Fruit fly (Drosophila melanogaster) whole organism, pupa: ENCODE results near the gene lectin-24A.

Experiments used
- CG10348 ChIP-seq: fragments of 200-800 bp; sonication (Bioruptor generic); IDR thresholded peaks from 2 replicates; pipeline ENCODE4 v1.3.6; 2022; ENCODE audit warnings: missing biosample characterization, missing genetic modification characterization
- CG12605 ChIP-seq: fragments of 200-800 bp; sonication (Bioruptor generic); IDR thresholded peaks from 2 replicates; pipeline ENCODE4 v1.3.6; 2022; ENCODE audit warnings: missing biosample characterization, missing genetic modification characterization
- CG13204 ChIP-seq: fragments of 200-800 bp; sonication (Bioruptor generic); optimal IDR thresholded peaks from 2 replicates; lab custom pipeline; 2018; ENCODE audit warnings: missing biosample characterization, mild to moderate bottlenecking, missing genetic modification characterization, moderate library complexity
- CG14655 ChIP-seq: fragments of 200-800 bp; sonication (Bioruptor generic); optimal IDR thresholded peaks from 3 replicates; lab custom pipeline; 2017; ENCODE audit warnings: mild to moderate bottlenecking, missing biosample characterization, missing genetic modification reagents, missing genetic modification characterization
- CG15710 ChIP-seq: fragments of 200-800 bp; sonication (Bioruptor generic); optimal IDR thresholded peaks from 2 replicates; lab custom pipeline; 2018; ENCODE audit warnings: missing biosample characterization, mild to moderate bottlenecking, missing genetic modification characterization, moderate library complexity
- CG17806 ChIP-seq: fragments of 200-800 bp; sonication (Bioruptor generic); optimal IDR thresholded peaks from 2 replicates; lab custom pipeline; 2018; ENCODE audit warnings: missing biosample characterization, mild to moderate bottlenecking, missing genetic modification characterization, moderate library complexity
- CG32121 ChIP-seq: fragments of 200-800 bp; sonication (Bioruptor generic); IDR thresholded peaks from 2 replicates; pipeline ENCODE4 v1.3.6; 2022; ENCODE audit warnings: missing biosample characterization, missing genetic modification characterization
- CG34367 ChIP-seq: fragments of 200-800 bp; sonication (Bioruptor generic); optimal IDR thresholded peaks from 2 replicates; lab custom pipeline; 2018; ENCODE audit warnings: missing biosample characterization, mild to moderate bottlenecking, missing genetic modification characterization
- CG4496 ChIP-seq: fragments of 200-800 bp; sonication (Bioruptor generic); IDR thresholded peaks from 3 replicates; pipeline ENCODE4 v1.3.6; 2022; ENCODE audit warnings: missing biosample characterization, missing genetic modification characterization
- CG8159 ChIP-seq: fragments of 200-800 bp; sonication (Bioruptor generic); optimal IDR thresholded peaks from 3 replicates; lab custom pipeline; 2018; ENCODE audit warnings: missing biosample characterization, mild to moderate bottlenecking, missing genetic modification characterization, moderate library complexity
- CG8301 ChIP-seq: fragments of 200-800 bp; sonication (Bioruptor generic); optimal IDR thresholded peaks from 2 replicates; lab custom pipeline; 2018; ENCODE audit warnings: missing biosample characterization, mild to moderate bottlenecking, missing genetic modification characterization
- CG9948 ChIP-seq: fragments of 200-800 bp; sonication (Bioruptor generic); optimal IDR thresholded peaks from 2 replicates; lab custom pipeline; 2018; ENCODE audit warnings: missing biosample characterization, mild to moderate bottlenecking, missing genetic modification characterization, moderate library complexity
- D1 ChIP-seq: fragments of 200-800 bp; sonication (Bioruptor generic); optimal IDR thresholded peaks from 2 replicates; lab custom pipeline; 2018; ENCODE audit warnings: missing biosample characterization, mild to moderate bottlenecking, missing genetic modification characterization, moderate library complexity
- EcR ChIP-seq: fragments of 200-800 bp; sonication (Bioruptor generic); optimal IDR thresholded peaks from 3 replicates; lab custom pipeline; 2019; ENCODE audit warnings: missing biosample characterization, missing genetic modification characterization, mild to moderate bottlenecking, moderate library complexity, missing genetic modification reagents
- Ets98B ChIP-seq: fragments of 200-800 bp; sonication (Bioruptor generic); IDR thresholded peaks from 2 replicates; pipeline ENCODE4 v1.3.6; 2022; ENCODE audit warnings: missing biosample characterization, missing genetic modification characterization
- Pif1A ChIP-seq: fragments of 200-800 bp; sonication (Bioruptor generic); optimal IDR thresholded peaks from 3 replicates; lab custom pipeline; 2016; ENCODE audit warnings: missing biosample characterization, missing genetic modification characterization
- Pif1B ChIP-seq: fragments of 200-800 bp; sonication (Bioruptor generic); optimal IDR thresholded peaks from 3 replicates; lab custom pipeline; 2016; ENCODE audit warnings: missing biosample characterization, missing genetic modification characterization
- Snoo ChIP-seq: fragments of 200-800 bp; sonication (Bioruptor generic); optimal IDR thresholded peaks from 3 replicates; lab custom pipeline; 2017; ENCODE audit warnings: missing biosample characterization, mild to moderate bottlenecking, missing genetic modification characterization, inconsistent platforms
- fd96Ca ChIP-seq: fragments of 200-800 bp; sonication (Bioruptor generic); IDR thresholded peaks from 3 replicates; pipeline ENCODE4 v1.3.6; 2022; ENCODE audit warnings: missing biosample characterization, missing genetic modification characterization
- gl ChIP-seq: fragments of 200-800 bp; sonication (Bioruptor generic); optimal IDR thresholded peaks from 2 replicates; lab custom pipeline; 2018; ENCODE audit warnings: missing biosample characterization, mild to moderate bottlenecking, missing genetic modification characterization
- rn ChIP-seq: fragments of 200-800 bp; sonication (Bioruptor generic); IDR thresholded peaks from 2 replicates; pipeline ENCODE4 v1.3.6; 2022; ENCODE audit warnings: missing biosample characterization, missing genetic modification characterization

lectin-24A gene

dm6 chr2L:3737003-3737662, 19.6 kb upstream of the lectin-24A start:
- TF ChIP-seq CG32121 (GFP tag; lab: Robert Waterston, UW) (peak; percentile 21; the same call in 1 of the 2 replicates), CG8159 (tag; lab: Kevin White, UChicago) (peak; percentile 53), CG4496 (GFP tag; lab: Robert Waterston, UW) (0 out of 3 replicates have a peak, but pooled peaks have one; percentile 39), CG15710 (tag; lab: Kevin White, UChicago) (peak; percentile 30), fd96Ca (no peak), Pif1A (GFP tag; lab: Kevin White, UChicago) (no peak), CG12605 (GFP tag; lab: Robert Waterston, UW) (no peak), EcR (no peak), gl (tag; lab: Kevin White, UChicago) (no peak), CG34367 (no peak), CG10348 (GFP tag; lab: Robert Waterston, UW) (no peak), CG14655 (GFP tag; lab: Kevin White, UChicago) (peak; percentile 50), CG9948 (tag; lab: Kevin White, UChicago) (peak; percentile 39), rn (no peak), Ets98B (GFP tag; lab: Robert Waterston, UW) (no peak), CG8301 (tag; lab: Kevin White, UChicago) (peak; percentile 36), CG17806 (tag; lab: Kevin White, UChicago) (no peak), Snoo (tag; lab: Kevin White, UChicago) (no peak), CG13204 (GFP tag; lab: Kevin White, UChicago) (peak; percentile 12), Pif1B (GFP tag; lab: Kevin White, UChicago) (no peak), D1 (tag; lab: Kevin White, UChicago) (no peak)
- TF ChIP-seq, all 21 proteins: peak for 8

DNA sequence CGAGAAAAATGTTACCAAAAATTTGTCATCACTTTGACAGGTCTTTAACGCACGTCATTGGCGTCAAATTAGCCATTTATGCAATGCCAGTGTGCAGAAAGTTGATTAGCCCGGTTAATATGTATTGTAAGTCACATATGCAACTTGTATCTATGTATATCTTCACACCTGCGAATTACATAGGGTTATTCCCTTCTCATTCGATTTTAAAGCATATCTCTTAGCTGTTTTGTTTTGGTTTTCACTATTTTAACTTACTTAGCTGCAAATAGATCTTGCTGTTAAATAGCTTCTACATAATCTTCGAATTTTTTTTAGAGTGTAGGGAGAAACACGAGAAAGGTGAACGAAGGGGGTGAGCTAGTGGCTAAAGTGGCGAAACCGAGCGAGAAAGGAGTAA, 13.5 kb upstream of the lectin-24A start:
- peak; percentile 72 for TF ChIP-seq CG8301 (tag; lab: Kevin White, UChicago)
- no peak for TF ChIP-seq gl (tag; lab: Kevin White, UChicago)
- TF ChIP-seq CG32121 (GFP tag; lab: Robert Waterston, UW) = peak; percentile 31; the same call in 1 of the 2 replicates
- TF ChIP-seq CG14655 (GFP tag; lab: Kevin White, UChicago) = peak; percentile 70
- peak; percentile 13; the same call in 1 of the 2 replicates for TF ChIP-seq Ets98B (GFP tag; lab: Robert Waterston, UW)
- TF ChIP-seq, all 21 proteins: peak for 4

DNA sequence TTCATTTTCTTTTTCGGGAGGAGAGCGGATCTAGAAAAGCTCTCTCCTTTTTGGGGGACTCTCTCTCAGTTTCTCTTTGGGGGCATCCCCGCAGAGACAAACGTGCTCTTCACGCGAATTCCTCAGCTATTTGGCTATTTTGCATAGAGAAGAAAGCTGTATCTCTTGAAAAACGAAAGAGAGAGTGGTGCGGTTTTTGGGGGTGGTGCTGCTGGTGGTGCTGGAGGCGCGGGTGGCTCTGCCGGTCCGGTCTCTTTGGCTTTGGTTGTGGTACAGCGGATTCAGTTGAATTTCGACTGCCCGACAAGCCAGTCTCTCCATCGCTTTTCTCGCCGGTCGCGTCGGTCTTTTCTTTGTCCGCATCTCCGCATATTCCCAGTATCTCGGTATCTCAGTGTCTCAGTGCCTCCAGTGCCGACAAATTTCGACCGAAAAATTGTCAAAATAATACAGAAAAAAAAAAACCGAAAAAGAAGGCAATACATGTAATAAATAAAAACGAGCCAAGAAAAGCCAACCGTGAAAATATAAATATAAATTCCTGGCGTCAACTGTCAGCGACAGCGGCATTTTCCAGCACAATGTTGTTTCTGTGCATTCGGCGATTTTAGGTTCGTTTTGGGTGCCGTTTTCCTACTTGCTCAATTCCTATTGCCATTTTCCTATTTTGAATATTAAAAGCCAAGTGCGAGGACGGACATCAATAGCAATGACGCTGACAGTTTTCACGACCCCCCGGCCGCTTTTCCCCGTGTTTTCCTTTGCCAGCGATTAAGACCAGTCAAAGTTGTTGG, 12.8 kb upstream of the lectin-24A start, which contains the start of gene CG10019:
Gene CG10019 (plus strand): TSS at position 285 of the 794 bp plus-strand sequence.
- TF ChIP-seq CG14655 (GFP tag; lab: Kevin White, UChicago) (peak; percentile 4), CG32121 (GFP tag; lab: Robert Waterston, UW) (peak; percentile 48), fd96Ca (no peak), CG4496 (GFP tag; lab: Robert Waterston, UW) (peak; percentile 31; the same call in 1 of the 3 replicates), CG17806 (tag; lab: Kevin White, UChicago) (no peak), Ets98B (GFP tag; lab: Robert Waterston, UW) (peak; percentile 31; the same call in 1 of the 2 replicates)

dm6 chr2L:3729635-3730034, 12.1 kb upstream of the lectin-24A start:
- no peak for TF ChIP-seq CG32121 (GFP tag; lab: Robert Waterston, UW)
- TF ChIP-seq fd96Ca = no peak
- no peak for TF ChIP-seq CG34367
- TF ChIP-seq CG9948 (tag; lab: Kevin White, UChicago) = no peak

DNA sequence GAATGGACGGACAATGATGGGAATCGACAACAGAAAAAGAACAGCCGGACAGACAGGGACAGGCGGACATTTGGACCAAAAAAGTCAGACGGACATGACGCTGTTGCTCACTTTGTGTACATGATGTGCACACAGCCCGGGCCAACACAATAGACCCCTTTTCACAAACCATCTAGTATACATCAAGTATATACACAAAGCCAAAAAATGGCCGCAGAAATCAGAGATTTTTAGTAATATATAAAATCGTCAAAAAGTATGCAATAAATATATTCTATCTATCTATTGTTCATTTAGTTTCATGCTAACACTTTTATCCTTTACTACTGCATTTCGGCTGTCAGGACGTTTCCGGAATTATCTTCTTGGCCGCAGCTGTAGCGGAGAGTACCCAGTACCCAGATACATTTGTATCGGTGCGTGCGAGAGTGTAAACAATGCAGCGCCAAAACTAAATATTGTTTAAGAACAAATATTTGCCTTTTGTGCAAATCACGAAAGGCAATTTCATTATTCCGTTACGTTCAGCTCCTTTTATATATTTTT, 1.9 kb upstream of the lectin-24A start:
- TF ChIP-seq Pif1B (GFP tag; lab: Kevin White, UChicago) (peak; percentile 38), CG15710 (tag; lab: Kevin White, UChicago) (no peak), CG13204 (GFP tag; lab: Kevin White, UChicago) (no peak), CG10348 (GFP tag; lab: Robert Waterston, UW) (no peak), fd96Ca (0 out of 3 replicates have a peak, but pooled peaks have one; percentile 12), rn (no peak), Pif1A (GFP tag; lab: Kevin White, UChicago) (peak; percentile 52), CG8159 (tag; lab: Kevin White, UChicago) (peak; percentile 49), CG4496 (GFP tag; lab: Robert Waterston, UW) (0 out of 3 replicates have a peak, but pooled peaks have one; percentile 27), D1 (tag; lab: Kevin White, UChicago) (no peak), CG34367 (peak; percentile 29), EcR (no peak), CG14655 (GFP tag; lab: Kevin White, UChicago) (no peak)
- TF ChIP-seq, all 21 proteins: peak for 6
